Fruit fly (Drosophila melanogaster): Measurements from ENCODE around the gene Regnase-1.

The Regnase-1 gene

dm6 chr3R:19999474-19999873, 36.4 kb downstream of the Regnase-1 start (continued):
- TF ChIP-seq exex (tag; optimal IDR thresholded peaks at IDR 0.05) (peak; percentile 39), lbe (GFP tag; optimal IDR thresholded peaks at IDR 0.05) (peak; percentile 23), ash1 (GFP tag; optimal IDR thresholded peaks at IDR 0.05) (no peak), ham (GFP tag; IDR thresholded peaks at IDR 0.05) (no peak), CG11085 (GFP tag; IDR thresholded peaks at IDR 0.05) (peak; percentile 54; the same call in 1 of the 2 replicates), kni (GFP tag; optimal IDR thresholded peaks at IDR 0.05) (no peak), CG17385 (GFP tag; optimal IDR thresholded peaks at IDR 0.05) (peak; percentile 77), PHDP (tag; optimal IDR thresholded peaks at IDR 0.05) (peak; percentile 90), ATbp (GFP tag; optimal IDR thresholded peaks at IDR 0.05) (peak; percentile 71), nerfin-2 (GFP tag; IDR thresholded peaks at IDR 0.05; ENCODE audit: partially characterized antibody) (no peak), CG4617 (GFP tag; optimal IDR thresholded peaks at IDR 0.05; ENCODE audit: borderline replicate concordance) (no peak), CG12155 (GFP tag; optimal IDR thresholded peaks at IDR 0.05) (peak; percentile 66), Spps (tag; optimal IDR thresholded peaks at IDR 0.05) (peak; percentile 66), pho (GFP tag; optimal IDR thresholded peaks at IDR 0.05) (no peak), dmrt99B (tag; optimal IDR thresholded peaks at IDR 0.05) (peak; percentile 90), Hand (GFP tag; optimal IDR thresholded peaks at IDR 0.05) (peak; percentile 67), bsh (GFP tag; optimal IDR thresholded peaks at IDR 0.05) (peak; percentile 21 to 92), tll (GFP tag; optimal IDR thresholded peaks at IDR 0.05) (no peak), aop (GFP tag; IDR thresholded peaks at IDR 0.05) (no peak), ind (GFP tag; optimal IDR thresholded peaks at IDR 0.05) (peak; percentile 58), CG12299 (tag; optimal IDR thresholded peaks at IDR 0.05) (peak; percentile 68), CG13424 (tag; optimal IDR thresholded peaks at IDR 0.05) (peak; percentile 86), CG11695 (GFP tag; IDR thresholded peaks at IDR 0.05) (peak; percentile 83), Optix (GFP tag; IDR thresholded peaks at IDR 0.05) (no peak; the same call in 2 of the 3 replicates), CG13624 (GFP tag; optimal IDR thresholded peaks at IDR 0.05) (no peak), sd (tag; optimal IDR thresholded peaks at IDR 0.05) (peak; percentile 50), CG2199 (GFP tag; IDR thresholded peaks at IDR 0.05) (no peak), sisA (GFP tag; IDR thresholded peaks at IDR 0.05) (peak; percentile 77), HHEX (GFP tag; optimal IDR thresholded peaks at IDR 0.05) (peak; percentile 64), CG7839 (tag; optimal IDR thresholded peaks at IDR 0.05) (peak; percentile 89), CG15269 (tag; optimal IDR thresholded peaks at IDR 0.05) (peak; percentile 87), CG10979 (tag; optimal IDR thresholded peaks at IDR 0.05) (peak; percentile 88), Awh (GFP tag; IDR thresholded peaks at IDR 0.05) (peak; percentile 87), CG18476 (GFP tag; optimal IDR thresholded peaks at IDR 0.05) (peak; percentile 53), Oaz (GFP tag; IDR thresholded peaks at IDR 0.05) (peak; percentile 60; the same call in 1 of the 2 replicates), inv (GFP tag; IDR thresholded peaks at IDR 0.05; ENCODE audit: partially characterized antibody) (no peak), CG7271 (tag; optimal IDR thresholded peaks at IDR 0.05) (peak; percentile 79), her (GFP tag; optimal IDR thresholded peaks at IDR 0.05) (no peak), CG9932 (GFP tag; IDR thresholded peaks at IDR 0.05) (peak; percentile 77), z (GFP tag; IDR thresholded peaks at IDR 0.05) (no peak), CG3726 (GFP tag; IDR thresholded peaks at IDR 0.05) (peak; percentile 47; the same call in 1 of the 3 replicates), pnt (GFP tag; optimal IDR thresholded peaks at IDR 0.05) (no peak), CG10959 (GFP tag; IDR thresholded peaks at IDR 0.05) (peak; percentile 62), Hr3 (GFP tag; optimal IDR thresholded peaks at IDR 0.05) (peak; percentile 76), sna (GFP tag; IDR thresholded peaks at IDR 0.05; ENCODE audit: partially characterized antibody) (no peak), zfh2 (GFP tag; optimal IDR thresholded peaks at IDR 0.05) (no peak), mld (GFP tag; IDR thresholded peaks at IDR 0.05; ENCODE audit: partially characterized antibody) (no peak), nerfin-1 (tag; optimal IDR thresholded peaks at IDR 0.05) (peak; percentile 70), Deaf1 (tag; optimal IDR thresholded peaks at IDR 0.05) (peak; percentile 55), phol (tag; optimal IDR thresholded peaks at IDR 0.05) (peak; percentile 84)
